Comparison of ENCODE assay signal across 3 fruit fly cellular contexts in genomic region chr2L:2808038-2808699, dm6.
TF ChIP-seq lines count a peak whose summit lies in the region.

No protein-coding gene starts in this region.

TF ChIP-seq in whole organism, adult, 20 proteins besides CTCF, POLR2A, EP300 and RAD21 (continued from another document):
- no peak for TF ChIP-seq CG5204 (GFP tag; optimal IDR thresholded peaks at IDR 0.05; lab: Kevin White, UChicago)

TF ChIP-seq in whole organism, embryonic, 481 proteins besides CTCF, POLR2A, EP300 and RAD21 (continued from another document):
- TF ChIP-seq dm (GFP tag; optimal IDR thresholded peaks at IDR 0.05; lab: Kevin White, UChicago) (no peak), Sox100B (GFP tag; optimal IDR thresholded peaks at IDR 0.05; lab: Kevin White, UChicago) (no peak), toy (GFP tag; IDR thresholded peaks at IDR 0.05; lab: Robert Waterston, UW) (no peak), crp (GFP tag; optimal IDR thresholded peaks at IDR 0.05; lab: Kevin White, UChicago) (no peak), CG33557 (GFP tag; optimal IDR thresholded peaks at IDR 0.05; lab: Kevin White, UChicago) (no peak), sug (tag; optimal IDR thresholded peaks at IDR 0.05; lab: Kevin White, UChicago) (peak; percentile 90), lab (GFP tag; optimal IDR thresholded peaks at IDR 0.05; lab: Kevin White, UChicago) (peak; percentile 75), amos (GFP tag; IDR thresholded peaks at IDR 0.05; lab: Robert Waterston, UW; ENCODE audit: partially characterized antibody) (peak; percentile 13; the same call in 1 of the 2 replicates), kni (GFP tag; optimal IDR thresholded peaks at IDR 0.05; lab: Kevin White, UChicago) (no peak), chinmo (GFP tag; IDR thresholded peaks at IDR 0.05; lab: Robert Waterston, UW; ENCODE audit: partially characterized antibody) (0 out of 4 replicates have a peak, but pooled peaks have one; percentile 43), jing (GFP tag; optimal IDR thresholded peaks at IDR 0.05; lab: Kevin White, UChicago) (peak; percentile 55), da (GFP tag; optimal IDR thresholded peaks at IDR 0.05; lab: Kevin White, UChicago) (no peak), Bteb2 (GFP tag; optimal IDR thresholded peaks at IDR 0.05; lab: Kevin White, UChicago) (no peak), Pdp1 (GFP tag; optimal IDR thresholded peaks at IDR 0.05; lab: Kevin White, UChicago) (peak in 1 of 2 experiments; percentile 33), Nf-YB (GFP tag; optimal IDR thresholded peaks at IDR 0.05; lab: Kevin White, UChicago) (peak; percentile 44), cad (GFP tag; optimal IDR thresholded peaks at IDR 0.05; lab: Kevin White, UChicago) (peak; percentile 73), CG10267 (tag; optimal IDR thresholded peaks at IDR 0.05; lab: Kevin White, UChicago) (no peak), abd-A (tag; optimal IDR thresholded peaks at IDR 0.05; lab: Kevin White, UChicago) (no peak), Deaf1 (tag; optimal IDR thresholded peaks at IDR 0.05; lab: Kevin White, UChicago) (peak; percentile 99), chif (GFP tag; optimal IDR thresholded peaks at IDR 0.05; lab: Kevin White, UChicago) (no peak), D (optimal IDR thresholded peaks at IDR 0.05; lab: Kevin White, UChicago) (no peak), D (GFP tag; optimal IDR thresholded peaks at IDR 0.05; lab: Kevin White, UChicago) (no peak), TFAM (GFP tag; optimal IDR thresholded peaks at IDR 0.05; lab: Kevin White, UChicago) (no peak), CG12942 (GFP tag; optimal IDR thresholded peaks at IDR 0.05; lab: Kevin White, UChicago) (no peak), Med (GFP tag; lab: Kevin White, UChicago) (peak; percentile 58), caup (GFP tag; optimal IDR thresholded peaks at IDR 0.05; lab: Kevin White, UChicago; ENCODE audit: severe bottlenecking) (peak; percentile 17), BEAF-32 (GFP tag; optimal IDR thresholded peaks at IDR 0.05; lab: Kevin White, UChicago) (no peak)

TF ChIP-seq in whole organism, prepupa, 60 proteins besides CTCF, POLR2A, EP300 and RAD21 (continued from another document):
- TF ChIP-seq lz (GFP tag; optimal IDR thresholded peaks at IDR 0.05; lab: Kevin White, UChicago), result no peak
